Worm (Caenorhabditis elegans): ENCODE measurements around the gene AH9.6.

ce11 chrX:2287977-2288387 is 20.0 kb upstream of the AH9.6 start:
- TF ChIP-seq unc-39 (tag; optimal IDR thresholded peaks at IDR 0.05), result no peak
- no peak for TF ChIP-seq flh-1 (GFP tag; optimal IDR thresholded peaks at IDR 0.05)
- peak; percentile 45 for TF ChIP-seq cnd-1 (tag; optimal IDR thresholded peaks at IDR 0.05)
- peak; percentile 67 for TF ChIP-seq nhr-2 (tag; optimal IDR thresholded peaks at IDR 0.05)
